Worm (Caenorhabditis elegans) whole organism, L1 larva: ENCODE measurements around the gene C04F5.8.
A peak's percentile ranks its signal among the peaks of the same experiment; 100 is the strongest.

Experiments used
- ceh-82 ChIP-seq, 3 experiments: fragments of 150-350 bp in 1 of 3; sonication (generic microtip) in 2 of 3; optimal IDR thresholded peaks; 2 replicates each; lab custom pipeline; 2014 to 2017; ENCODE audit warnings: missing biosample characterization in 3 of 3, missing genetic modification characterization in 3 of 3
- egl-13 ChIP-seq: sonication (generic microtip); optimal IDR thresholded peaks from 2 replicates; lab custom pipeline; 2016; ENCODE audit warnings: missing genotype, missing genetic modification reagents, missing genetic modification characterization, missing compliant biosample characterization
- lin-13 ChIP-seq: fragments of 150-350 bp; optimal IDR thresholded peaks from 2 replicates; lab custom pipeline; 2014; ENCODE audit warnings: missing biosample characterization, missing genetic modification reagents, missing genetic modification characterization
- lin-14 ChIP-seq: fragments of 200-800 bp; sonication (Bioruptor generic); optimal IDR thresholded peaks from 2 replicates; lab custom pipeline; 2018; ENCODE audit warnings: mild to moderate bottlenecking, missing genetic modification characterization, moderate library complexity, missing compliant biosample characterization
- nhr-47 ChIP-seq: sonication (generic microtip); optimal IDR thresholded peaks from 2 replicates; lab custom pipeline; 2016; ENCODE audit warnings: mild to moderate bottlenecking, missing genetic modification characterization, moderate library complexity, missing compliant biosample characterization
- swsn-7 ChIP-seq: sonication (generic microtip); optimal IDR thresholded peaks from 2 replicates; lab custom pipeline; 2016; ENCODE audit warnings: missing genetic modification characterization, missing compliant biosample characterization

The C04F5.8 gene

DNA sequence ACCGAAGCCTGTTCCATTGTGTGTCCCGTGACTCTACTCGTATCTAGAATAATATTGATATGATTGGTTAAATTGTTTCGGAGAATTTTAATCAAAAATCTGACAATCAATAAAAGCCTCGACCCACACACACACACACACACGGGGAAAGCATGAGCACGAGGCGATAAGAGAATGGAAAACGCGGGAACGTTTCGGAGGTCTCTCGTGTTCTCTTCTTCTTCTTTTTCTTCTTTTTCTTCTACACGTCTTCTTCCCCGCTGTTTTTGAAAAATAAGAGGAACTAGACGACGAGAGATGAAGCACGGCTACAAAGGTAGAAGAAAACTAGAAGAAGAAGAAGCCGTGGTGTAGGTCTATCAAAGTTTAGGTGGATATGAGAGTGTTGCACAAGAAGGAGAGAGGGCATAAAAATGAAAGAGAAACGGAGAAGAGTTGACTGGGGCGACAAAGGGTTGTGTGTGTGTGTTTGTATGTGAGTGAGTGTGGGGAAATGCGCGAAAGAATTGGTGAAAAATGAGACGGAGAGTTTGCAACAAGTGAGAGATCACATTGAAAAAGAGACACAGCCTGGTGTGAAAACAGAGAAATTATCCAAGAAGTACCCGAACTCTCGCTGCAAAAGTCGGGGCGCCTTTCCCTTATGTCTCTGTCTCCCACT lies 48.7 kb downstream of the C04F5.8 start, which contains the start of gene mlk-1 (continued):
- TF ChIP-seq lin-13 (GFP tag; lab: Kevin White, UChicago), result peak; percentile 8
- peak; percentile 62 for TF ChIP-seq nhr-47 (tag; lab: Kevin White, UChicago)
- TF ChIP-seq ceh-82 (tag; optimal IDR thresholded peaks at IDR 0.05; lab: Kevin White, UChicago), result peak in 2 of 3 experiments; percentile 27 to 60
- peak; percentile 96 for TF ChIP-seq lin-14 (GFP tag; lab: Kevin White, UChicago)
- peak; percentile 28 for TF ChIP-seq egl-13 (tag; lab: Kevin White, UChicago)
- TF ChIP-seq swsn-7, result peak; percentile 70
